Worm (Caenorhabditis elegans) whole organism, L1 larva: ENCODE results near the gene T10C6.15.

Experiments
- elt-3 ChIP-seq, 6 experiments: fragments of 150-350 bp in 1 of 6; sonication (generic microtip); optimal IDR thresholded peaks; 2 replicates each; lab custom pipeline; 2017 to 2018; ENCODE audit warnings: missing biosample characterization in 6 of 6, missing genetic modification characterization in 6 of 6, inconsistent platforms in 1 of 6
- jun-1 ChIP-seq: fragments of 150-350 bp; optimal IDR thresholded peaks from 2 replicates; lab custom pipeline; 2014; ENCODE audit warnings: missing biosample characterization, missing genetic modification reagents, missing genetic modification characterization
- mdl-1 ChIP-seq, 2 experiments: fragments of 150-350 bp; optimal IDR thresholded peaks; 2 replicates each; lab custom pipeline; 2014 to 2017; ENCODE audit warnings: missing biosample characterization in 2 of 2, missing genetic modification characterization in 2 of 2, inconsistent platforms in 1 of 2

ce11 chrV:16061993-16062392 is 16.3 kb upstream of the T10C6.15 start, which contains the start of gene fbxa-100:
- TF ChIP-seq mdl-1 (tag; optimal IDR thresholded peaks at IDR 0.05; lab: Kevin White, UChicago) (no peak), jun-1 (no peak), elt-3 (tag; optimal IDR thresholded peaks at IDR 0.05; lab: Kevin White, UChicago) (no peak)
